Worm (Caenorhabditis elegans) whole organism, late embryonic: ENCODE results near the gene elo-4.

Experiments used
- K02D7.2 ChIP-seq: sonication (generic microtip); optimal IDR thresholded peaks from 2 replicates; lab custom pipeline; 2017; ENCODE audit warnings: mild to moderate bottlenecking, missing genetic modification characterization, missing compliant biosample characterization
- elt-2 ChIP-seq: sonication (generic microtip); optimal IDR thresholded peaks from 2 replicates; lab custom pipeline; 2016; ENCODE audit warnings: missing genetic modification reagents, missing genetic modification characterization, missing compliant biosample characterization
- mec-3 ChIP-seq: sonication (generic microtip); optimal IDR thresholded peaks from 2 replicates; lab custom pipeline; 2016; ENCODE audit warnings: borderline replicate concordance, missing genetic modification characterization, missing compliant biosample characterization
- pqm-1 ChIP-seq: sonication (generic microtip); optimal IDR thresholded peaks from 2 replicates; lab custom pipeline; 2016; ENCODE audit warnings: missing genetic modification characterization, missing compliant biosample characterization
- sox-4 ChIP-seq: sonication (generic microtip); optimal IDR thresholded peaks from 2 replicates; lab custom pipeline; 2017; ENCODE audit warnings: mild to moderate bottlenecking, missing genetic modification characterization, inconsistent platforms, missing compliant biosample characterization
- unc-3 ChIP-seq, 2 experiments: fragments of 200-800 bp in 1 of 2; sonication (Bioruptor generic) in 1 of 2; sonication (generic microtip) in 1 of 2; conservative IDR thresholded peaks in 1 of 2; optimal IDR thresholded peaks in 1 of 2; 2 replicates each; pipeline versions ENCODE4 v1.3.6 to Lab custom; 2016 to 2022; ENCODE audit warnings: missing compliant biosample characterization in 2 of 2, missing genetic modification characterization in 2 of 2, missing genetic modification reagents in 1 of 2

- TF ChIP-seq K02D7.2 (tag; lab: Kevin White, UChicago) (no peak), unc-3 (GFP tag; conservative IDR thresholded peaks at IDR 0.05; lab: Robert Waterston, UW) (no peak), unc-3 (tag; optimal IDR thresholded peaks at IDR 0.05; lab: Kevin White, UChicago) (no peak), pqm-1 (tag; lab: Kevin White, UChicago) (no peak), elt-2 (no peak), mec-3 (tag; lab: Kevin White, UChicago) (no peak), sox-4 (tag; lab: Kevin White, UChicago) (no peak)
Observed at ce11 chrIII:9329266-9329665, 4.8 kb downstream of the elo-4 start, which contains the start of gene C40H1.3.
